Fruit fly (Drosophila melanogaster) whole organism, embryonic: ENCODE measurements around the gene CG7912.

ENCODE experiments used
- Asciz ChIP-seq: fragments of 200-800 bp; sonication (Bioruptor generic); optimal IDR thresholded peaks from 2 replicates; lab custom pipeline; 2017; ENCODE audit warnings: missing biosample characterization, mild to moderate bottlenecking, missing genetic modification characterization, missing genetic modification reagents
- Atf6 ChIP-seq: fragments of 200-800 bp; sonication (Bioruptor generic); IDR thresholded peaks from 2 replicates; pipeline ENCODE4 v1.3.6; 2022; ENCODE audit warnings: missing biosample characterization, missing genetic modification characterization
- Bdp1 ChIP-seq: fragments of 200-800 bp; sonication (Bioruptor generic); optimal IDR thresholded peaks from 3 replicates; lab custom pipeline; 2016; ENCODE audit warnings: missing biosample characterization, missing genetic modification characterization
- CG11085 ChIP-seq: fragments of 200-800 bp; sonication (Bioruptor generic); IDR thresholded peaks from 2 replicates; pipeline ENCODE4 v1.3.6; 2022; ENCODE audit warnings: missing biosample characterization, missing genetic modification characterization
- CG11093 ChIP-seq: fragments of 200-800 bp; sonication (Bioruptor generic); IDR thresholded peaks from 3 replicates; pipeline ENCODE4 v1.3.6; 2022; ENCODE audit warnings: missing biosample characterization, missing genetic modification characterization
- CG11723 ChIP-seq: fragments of 200-800 bp; sonication (Bioruptor generic); optimal IDR thresholded peaks from 2 replicates; lab custom pipeline; 2017; ENCODE audit warnings: missing biosample characterization, mild to moderate bottlenecking, missing genetic modification characterization
- CG12659 ChIP-seq: fragments of 200-800 bp; sonication (Bioruptor generic); optimal IDR thresholded peaks from 3 replicates; lab custom pipeline; 2017; ENCODE audit warnings: mild to moderate bottlenecking, missing biosample characterization, missing genetic modification reagents, missing genetic modification characterization
- CG15514 ChIP-seq: fragments of 200-800 bp; sonication (Bioruptor generic); optimal IDR thresholded peaks from 3 replicates; lab custom pipeline; 2017; ENCODE audit warnings: missing biosample characterization, missing genetic modification characterization, mild to moderate bottlenecking, moderate library complexity, missing genetic modification reagents
- CG15601 ChIP-seq: fragments of 200-800 bp; sonication (Bioruptor generic); optimal IDR thresholded peaks from 3 replicates; lab custom pipeline; 2019; ENCODE audit warnings: missing biosample characterization, mild to moderate bottlenecking, missing genetic modification characterization, moderate library complexity
- CG15696 ChIP-seq: fragments of 200-800 bp; sonication (Bioruptor generic); optimal IDR thresholded peaks from 2 replicates; lab custom pipeline; 2019; ENCODE audit warnings: missing biosample characterization, mild to moderate bottlenecking, missing genetic modification characterization, moderate library complexity
- CG1603 ChIP-seq: fragments of 200-800 bp; sonication (Bioruptor generic); optimal IDR thresholded peaks from 2 replicates; lab custom pipeline; 2019; ENCODE audit warnings: missing biosample characterization, mild to moderate bottlenecking, missing genetic modification characterization, moderate library complexity
- CG16815 ChIP-seq: fragments of 200-800 bp; sonication (Bioruptor generic); optimal IDR thresholded peaks from 3 replicates; lab custom pipeline; 2017; ENCODE audit warnings: missing biosample characterization, mild to moderate bottlenecking, missing genetic modification characterization
- CG18476 ChIP-seq: fragments of 200-800 bp; sonication (Bioruptor generic); optimal IDR thresholded peaks from 2 replicates; lab custom pipeline; 2016; ENCODE audit warnings: missing biosample characterization, mild to moderate bottlenecking, missing genetic modification characterization
- CG34422 ChIP-seq: fragments of 200-800 bp; sonication (Bioruptor generic); IDR thresholded peaks from 3 replicates; pipeline ENCODE4 v1.3.6; 2022; ENCODE audit warnings: missing biosample characterization, missing genetic modification characterization
- CG3995 ChIP-seq: fragments of 200-800 bp; sonication (Bioruptor generic); optimal IDR thresholded peaks from 3 replicates; lab custom pipeline; 2016; ENCODE audit warnings: missing biosample characterization, missing genetic modification characterization
- CG7357 ChIP-seq: fragments of 200-800 bp; sonication (Bioruptor generic); IDR thresholded peaks from 3 replicates; pipeline ENCODE4 v1.3.6; 2022; ENCODE audit warnings: missing biosample characterization, missing genetic modification characterization
- CG8924 ChIP-seq: fragments of 200-800 bp; optimal IDR thresholded peaks from 3 replicates; lab custom pipeline; 2019; ENCODE audit warnings: missing biosample characterization, mild to moderate bottlenecking, missing genetic modification characterization, moderate library complexity
- CG9437 ChIP-seq: fragments of 200-800 bp; sonication (Bioruptor generic); optimal IDR thresholded peaks from 2 replicates; lab custom pipeline; 2018; ENCODE audit warnings: missing biosample characterization, mild to moderate bottlenecking, missing genetic modification characterization
- CrebB ChIP-seq: fragments of 200-800 bp; sonication (Bioruptor generic); optimal IDR thresholded peaks from 3 replicates; lab custom pipeline; 2018; ENCODE audit warnings: missing biosample characterization, mild to moderate bottlenecking, missing genetic modification characterization
- Doc2 ChIP-seq: fragments of 200-800 bp; sonication (Bioruptor generic); IDR thresholded peaks from 2 replicates; pipeline ENCODE4 v1.3.6; 2022; ENCODE audit warnings: missing biosample characterization, missing genetic modification characterization
- Fer2 ChIP-seq: fragments of 200-800 bp; sonication (Bioruptor generic); optimal IDR thresholded peaks from 2 replicates; lab custom pipeline; 2018; ENCODE audit warnings: missing biosample characterization, mild to moderate bottlenecking, missing genetic modification characterization, moderate library complexity
- HHEX ChIP-seq: fragments of 200-800 bp; sonication (Bioruptor generic); optimal IDR thresholded peaks from 3 replicates; lab custom pipeline; 2017; ENCODE audit warnings: missing biosample characterization, mild to moderate bottlenecking, missing genetic modification characterization, missing genetic modification reagents
- Hmr ChIP-seq: fragments of 200-800 bp; sonication (Bioruptor generic); optimal IDR thresholded peaks from 3 replicates; lab custom pipeline; 2017; ENCODE audit warnings: mild to moderate bottlenecking, missing biosample characterization, missing genetic modification reagents, missing genetic modification characterization
- Lhr ChIP-seq: fragments of 200-800 bp; sonication (Bioruptor generic); optimal IDR thresholded peaks from 3 replicates; lab custom pipeline; 2017; ENCODE audit warnings: mild to moderate bottlenecking, missing biosample characterization, missing genetic modification reagents, missing genetic modification characterization
- Mad ChIP-seq: fragments of 200-800 bp; sonication (Bioruptor generic); optimal IDR thresholded peaks from 2 replicates; lab custom pipeline; 2016; ENCODE audit warnings: missing biosample characterization, missing genetic modification characterization
- NC2α ChIP-seq: fragments of 200-800 bp; sonication (Bioruptor generic); optimal IDR thresholded peaks from 2 replicates; lab custom pipeline; 2016; ENCODE audit warnings: missing biosample characterization, missing genetic modification characterization
- NFAT ChIP-seq: fragments of 200-800 bp; sonication (Bioruptor generic); IDR thresholded peaks from 2 replicates; pipeline ENCODE4 v1.3.6; 2022; ENCODE audit warnings: missing biosample characterization, missing genetic modification characterization
- NK7.1 ChIP-seq: fragments of 200-800 bp; sonication (Bioruptor generic); optimal IDR thresholded peaks from 3 replicates; lab custom pipeline; 2016; ENCODE audit warnings: missing biosample characterization, missing genetic modification characterization
- Tbp ChIP-seq: fragments of >200 bp; optimal IDR thresholded peaks from 2 replicates; lab custom pipeline; 2018; ENCODE audit warnings: missing biosample characterization, missing genetic modification characterization
- bab2 ChIP-seq: fragments of 200-800 bp; sonication (Bioruptor generic); optimal IDR thresholded peaks from 2 replicates; lab custom pipeline; 2016; ENCODE audit warnings: missing biosample characterization, missing genetic modification characterization
- bigmax ChIP-seq: fragments of 200-800 bp; sonication (Bioruptor generic); optimal IDR thresholded peaks from 2 replicates; lab custom pipeline; 2018; ENCODE audit warnings: missing biosample characterization, mild to moderate bottlenecking, missing genetic modification characterization
- cg ChIP-seq: fragments of 200-800 bp; sonication (Bioruptor generic); optimal IDR thresholded peaks from 3 replicates; lab custom pipeline; 2019; ENCODE audit warnings: missing biosample characterization, mild to moderate bottlenecking, missing genetic modification characterization, moderate library complexity
- dmrt11E ChIP-seq: fragments of 200-800 bp; sonication (Bioruptor generic); optimal IDR thresholded peaks from 3 replicates; lab custom pipeline; 2018; ENCODE audit warnings: missing biosample characterization, mild to moderate bottlenecking, missing genetic modification characterization, moderate library complexity
- dpn ChIP-seq, 2 experiments: fragments of 200-800 bp; sonication (Bioruptor generic); optimal IDR thresholded peaks; 3 replicates each; lab custom pipeline; 2016; ENCODE audit warnings: missing biosample characterization in 2 of 2, missing genetic modification characterization in 2 of 2
- emc ChIP-seq: fragments of 200-800 bp; sonication (Bioruptor generic); optimal IDR thresholded peaks from 2 replicates; lab custom pipeline; 2016; ENCODE audit warnings: missing biosample characterization, missing genetic modification characterization
- gce ChIP-seq: fragments of 200-800 bp; sonication (Bioruptor generic); IDR thresholded peaks from 3 replicates; pipeline ENCODE4 v1.3.6; 2022; ENCODE audit warnings: missing biosample characterization, missing genetic modification characterization
- gem ChIP-seq: fragments of 200-800 bp; sonication (Bioruptor generic); optimal IDR thresholded peaks from 2 replicates; lab custom pipeline; 2019; ENCODE audit warnings: missing biosample characterization, mild to moderate bottlenecking, missing genetic modification characterization, moderate library complexity
- gro ChIP-seq: fragments of 200-800 bp; sonication (Bioruptor generic); optimal IDR thresholded peaks from 2 replicates; lab custom pipeline; 2016; ENCODE audit warnings: missing biosample characterization, missing genetic modification characterization
- gsb-n ChIP-seq: fragments of 200-800 bp; sonication (Bioruptor generic); optimal IDR thresholded peaks from 3 replicates; lab custom pipeline; 2018; ENCODE audit warnings: missing biosample characterization, mild to moderate bottlenecking, missing genetic modification characterization
- hkb ChIP-seq, 2 experiments: fragments of 200-800 bp in 1 of 2; fragments of >200 bp in 1 of 2; sonication (Bioruptor generic) in 1 of 2; IDR thresholded peaks in 1 of 2; optimal IDR thresholded peaks in 1 of 2; 2 replicates each; pipeline versions ENCODE4 v1.3.6 to Lab custom; 2017 to 2022; ENCODE audit warnings: missing biosample characterization in 1 of 2, missing genetic modification characterization in 1 of 2
- luna ChIP-seq: fragments of 200-800 bp; sonication (Bioruptor generic); optimal IDR thresholded peaks from 2 replicates; lab custom pipeline; 2016; ENCODE audit warnings: missing biosample characterization, missing genetic modification characterization
- p53 ChIP-seq: fragments of 200-800 bp; sonication (Bioruptor generic); optimal IDR thresholded peaks from 2 replicates; lab custom pipeline; 2016; ENCODE audit warnings: missing biosample characterization, missing genetic modification characterization
- row ChIP-seq: fragments of 200-800 bp; sonication (Bioruptor generic); IDR thresholded peaks from 3 replicates; pipeline ENCODE4 v1.3.6; 2022; ENCODE audit warnings: missing biosample characterization, missing genetic modification characterization
- slbo ChIP-seq: fragments of 200-800 bp; sonication (Bioruptor generic); IDR thresholded peaks from 2 replicates; pipeline ENCODE4 v1.3.6; 2022; ENCODE audit warnings: missing biosample characterization, missing genetic modification characterization
- slou ChIP-seq: fragments of 200-800 bp; sonication (Bioruptor generic); optimal IDR thresholded peaks from 3 replicates; lab custom pipeline; 2016; ENCODE audit warnings: missing biosample characterization, missing genetic modification characterization
- stc ChIP-seq: fragments of 200-800 bp; sonication (Bioruptor generic); IDR thresholded peaks from 2 replicates; pipeline ENCODE4 v1.3.6; 2022; ENCODE audit warnings: missing biosample characterization, missing genetic modification characterization
- tll ChIP-seq, 2 experiments: fragments of 200-800 bp in 1 of 2; fragments of >200 bp in 1 of 2; sonication (Bioruptor generic) in 1 of 2; optimal IDR thresholded peaks; 2 replicates each; lab custom pipeline; 2017 to 2019; ENCODE audit warnings: missing biosample characterization in 2 of 2, missing genetic modification characterization in 2 of 2, mild to moderate bottlenecking in 1 of 2, moderate library complexity in 1 of 2
- toy ChIP-seq: fragments of 200-800 bp; sonication (Bioruptor generic); IDR thresholded peaks from 2 replicates; pipeline ENCODE4 v1.3.6; 2022; ENCODE audit warnings: missing biosample characterization, missing genetic modification characterization
- usp ChIP-seq: fragments of >200 bp; optimal IDR thresholded peaks from 2 replicates; lab custom pipeline; 2017; ENCODE audit warnings: missing biosample characterization, missing genetic modification characterization

The CG7912 gene

dm6 chr3R:30043139-30043744, 34.3 kb upstream of the CG7912 start, which contains the start of gene Sry-delta (continued):
- TF ChIP-seq hkb (optimal IDR thresholded peaks at IDR 0.05; lab: Kevin White, UChicago): no peak
- peak; percentile 75 for TF ChIP-seq hkb (GFP tag; IDR thresholded peaks at IDR 0.05; lab: Robert Waterston, UW)
- TF ChIP-seq NFAT (GFP tag; lab: Robert Waterston, UW): peak; percentile 88
- peak; percentile 81 for TF ChIP-seq CG8924
- TF ChIP-seq CG9437 (GFP tag; lab: Kevin White, UChicago): no peak
- peak; percentile 59 for TF ChIP-seq dmrt11E (tag; lab: Kevin White, UChicago)
- TF ChIP-seq gem (tag; lab: Kevin White, UChicago): no peak
- TF ChIP-seq Atf6: peak; percentile 80
- peak; percentile 50; the same call in 1 of the 3 replicates for TF ChIP-seq CG7357 (GFP tag; lab: Robert Waterston, UW)
- no peak for TF ChIP-seq cg
- peak; percentile 42 for TF ChIP-seq Fer2 (tag; lab: Kevin White, UChicago)
- TF ChIP-seq NK7.1 (GFP tag; lab: Kevin White, UChicago): peak; percentile 69
- TF ChIP-seq CG12659: peak; percentile 91
- TF ChIP-seq gsb-n (tag; lab: Kevin White, UChicago): no peak
- peak; percentile 96 for TF ChIP-seq row
- TF ChIP-seq emc (GFP tag; lab: Kevin White, UChicago): peak; percentile 80
- peak; percentile 84 for TF ChIP-seq CG11085 (GFP tag; lab: Robert Waterston, UW)
- TF ChIP-seq luna (GFP tag; lab: Kevin White, UChicago): peak; percentile 84
- peak; percentile 73 for TF ChIP-seq Mad
- no peak for TF ChIP-seq toy (GFP tag; lab: Robert Waterston, UW)
- no peak for TF ChIP-seq Asciz (GFP tag; lab: Kevin White, UChicago)
- peak; percentile 91 for TF ChIP-seq CG15514 (GFP tag; lab: Kevin White, UChicago)
- no peak for TF ChIP-seq usp
- peak; percentile 71 for TF ChIP-seq CrebB (tag; lab: Kevin White, UChicago)
- peak; percentile 79 for TF ChIP-seq bigmax (GFP tag; lab: Kevin White, UChicago)
- peak; percentile 53 for TF ChIP-seq CG18476
- peak; percentile 40; the same call in 1 of the 2 replicates for TF ChIP-seq stc (GFP tag; lab: Robert Waterston, UW)
- peak; percentile 87 for TF ChIP-seq p53 (GFP tag; lab: Kevin White, UChicago)
- TF ChIP-seq CG11723 (GFP tag; lab: Kevin White, UChicago): peak; percentile 74
- TF ChIP-seq Bdp1: peak; percentile 73
- TF ChIP-seq CG16815 (GFP tag; lab: Kevin White, UChicago): peak; percentile 42
- peak; percentile 85 for TF ChIP-seq Hmr (GFP tag; lab: Kevin White, UChicago)
- TF ChIP-seq gro (GFP tag; lab: Kevin White, UChicago): peak; percentile 93
- peak; percentile 78 for TF ChIP-seq CG15601 (tag; lab: Kevin White, UChicago)
- TF ChIP-seq tll (GFP tag; optimal IDR thresholded peaks at IDR 0.05; lab: Kevin White, UChicago): no peak
- peak; percentile 94 for TF ChIP-seq slbo (GFP tag; lab: Robert Waterston, UW)
- peak; percentile 47 for TF ChIP-seq Tbp
- peak; percentile 84 for TF ChIP-seq bab2 (GFP tag; lab: Kevin White, UChicago)
- TF ChIP-seq NC2α (GFP tag; lab: Kevin White, UChicago): peak; percentile 69
- peak; percentile 60 for TF ChIP-seq CG15696 (tag; lab: Kevin White, UChicago)
- no peak for TF ChIP-seq Doc2 (GFP tag; lab: Robert Waterston, UW)
- TF ChIP-seq CG3995 (GFP tag; lab: Kevin White, UChicago): peak; percentile 69
- peak; percentile 23 for TF ChIP-seq Lhr (GFP tag; lab: Kevin White, UChicago)
- no peak for TF ChIP-seq CG11093
- TF ChIP-seq CG34422 (GFP tag; lab: Robert Waterston, UW): peak; percentile 84
- TF ChIP-seq dpn (GFP tag; optimal IDR thresholded peaks at IDR 0.05; lab: Kevin White, UChicago): peak; percentile 88 to 93
- peak; percentile 68 for TF ChIP-seq slou
- peak; percentile 73 for TF ChIP-seq HHEX (GFP tag; lab: Kevin White, UChicago)
- peak; percentile 99 for TF ChIP-seq CG1603 (tag; lab: Kevin White, UChicago)
- 0 out of 3 replicates have a peak, but pooled peaks have one; percentile 20 for TF ChIP-seq gce
